ENCODE assay signal across 3 fruit fly cellular contexts in genomic region chrX:6030593-6030992, dm6.
TF ChIP-seq lines count a peak whose summit lies in the region.

No protein-coding gene starts in this region.

- no peak for TF ChIP-seq CTCF in whole organism, embryonic (GFP tag; optimal IDR thresholded peaks at IDR 0.05; lab: Kevin White, UChicago)

TF ChIP-seq in whole organism, embryonic, 481 proteins besides CTCF, POLR2A, EP300 and RAD21:
- no peak for TF ChIP-seq sens (GFP tag; lab: Kevin White, UChicago)
- no peak for TF ChIP-seq CG4424 (GFP tag; optimal IDR thresholded peaks at IDR 0.05; lab: Kevin White, UChicago)
- peak; percentile 43 for TF ChIP-seq Ets65A (GFP tag; lab: Kevin White, UChicago)
- 0 out of 2 replicates have a peak, but pooled peaks have one; percentile 9 for TF ChIP-seq crol (GFP tag; IDR thresholded peaks at IDR 0.05; lab: Robert Waterston, UW)
- TF ChIP-seq NFAT (GFP tag; IDR thresholded peaks at IDR 0.05; lab: Robert Waterston, UW), result no peak

TF ChIP-seq in whole organism, pupa, 21 proteins besides CTCF, POLR2A, EP300 and RAD21:
- TF ChIP-seq fd96Ca (GFP tag; IDR thresholded peaks at IDR 0.05; lab: Robert Waterston, UW), result no peak
- TF ChIP-seq CG17806 (tag; optimal IDR thresholded peaks at IDR 0.05; lab: Kevin White, UChicago), result no peak
- TF ChIP-seq CG4496 (GFP tag; IDR thresholded peaks at IDR 0.05; lab: Robert Waterston, UW), result peak; percentile 29; the same call in 1 of the 3 replicates

TF ChIP-seq in whole organism, wandering third instar larva, 38 proteins besides CTCF, POLR2A, EP300 and RAD21:
- TF ChIP-seq Vsx2 (GFP tag; optimal IDR thresholded peaks at IDR 0.05; lab: Kevin White, UChicago; ENCODE audit: partially characterized antibody) (peak; percentile 93), dsf (GFP tag; optimal IDR thresholded peaks at IDR 0.05; lab: Kevin White, UChicago; ENCODE audit: borderline replicate concordance) (no peak)
